Worm (Caenorhabditis elegans) whole organism, early embryonic: ENCODE results near the gene clec-158.

Experiments used
- B0310.2 ChIP-seq: sonication (generic microtip); optimal IDR thresholded peaks from 2 replicates; lab custom pipeline; 2016; ENCODE audit warnings: mild to moderate bottlenecking, missing genetic modification characterization, missing compliant biosample characterization
- ama-1 ChIP-seq: fragments of 150-350 bp; optimal IDR thresholded peaks from 2 replicates; lab custom pipeline; 2014
- ets-7 ChIP-seq: sonication (generic microtip); optimal IDR thresholded peaks from 2 replicates; lab custom pipeline; 2016; ENCODE audit warnings: missing genotype, missing genetic modification characterization, missing compliant biosample characterization

DNA sequence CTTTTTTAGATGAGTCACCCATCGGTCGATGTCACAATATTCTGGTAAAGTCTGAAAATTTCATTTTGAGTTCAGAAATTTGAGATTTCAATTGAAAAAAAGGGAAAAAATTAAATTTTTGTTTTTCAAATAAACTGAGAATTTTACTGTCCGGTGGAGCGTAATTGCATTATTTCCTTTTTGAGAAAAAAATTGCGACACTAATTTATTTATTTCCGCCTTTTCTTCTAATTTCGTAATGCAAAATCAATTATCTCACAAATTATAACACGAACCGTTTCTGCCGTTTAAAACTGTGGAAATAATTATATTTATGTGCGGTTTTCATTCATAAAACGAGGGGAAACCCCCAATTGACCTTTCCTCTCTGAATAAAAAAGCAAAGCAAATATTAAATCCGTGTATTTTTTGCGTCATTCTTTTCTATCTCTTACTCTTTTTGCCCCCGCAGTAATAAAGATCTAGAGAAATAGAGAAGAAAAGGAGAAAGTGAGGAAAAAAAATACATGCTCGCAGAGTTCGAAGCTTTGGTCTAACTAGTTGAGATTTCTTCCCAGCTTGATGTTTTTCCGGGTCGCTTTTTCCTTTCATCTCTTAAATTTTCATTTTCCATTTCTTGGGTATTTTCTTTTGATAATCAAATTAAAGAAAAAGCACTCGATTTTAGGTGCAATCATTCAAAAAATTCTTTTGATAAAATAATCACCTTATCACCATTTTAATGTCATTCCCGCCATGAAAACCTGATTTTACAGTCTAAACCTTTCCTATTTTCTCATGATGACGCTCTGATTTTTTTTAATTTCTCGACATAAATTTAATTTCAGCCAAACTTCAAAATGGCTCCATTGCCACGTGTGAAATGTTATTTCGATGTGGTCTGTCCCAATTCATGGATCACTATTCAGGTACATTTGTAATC is 43.9 kb upstream of the clec-158 start, which contains the start of the genes brc-2 and T07E3.3:
- TF ChIP-seq ets-7 (tag; lab: Kevin White, UChicago) = no peak
- no peak for TF ChIP-seq B0310.2 (tag; lab: Kevin White, UChicago)
- no peak for TF ChIP-seq ama-1 (lab: Kevin White, UChicago)
